Worm (Caenorhabditis elegans): ENCODE data around the gene nhr-222.

nhr-222 gene

DNA sequence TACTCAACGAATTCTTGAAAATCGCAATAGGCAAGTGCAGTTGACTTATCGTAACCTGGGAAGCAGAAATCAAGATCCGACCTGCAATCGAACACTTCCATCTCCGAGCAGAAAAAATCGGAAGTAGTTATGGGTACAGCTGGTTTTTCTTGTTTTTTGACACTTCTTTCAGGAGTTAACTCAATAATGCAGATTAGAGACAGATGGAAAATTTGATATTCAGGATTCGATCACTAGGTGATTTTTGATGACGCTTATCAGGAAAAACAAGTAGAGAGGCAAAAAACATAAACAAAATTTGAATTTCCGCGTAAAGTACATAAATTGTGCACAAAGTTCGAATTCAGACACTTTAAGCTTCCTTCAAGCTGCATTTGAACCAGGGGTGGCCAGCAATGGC lies 5.6 kb upstream of the nhr-222 start, which contains the start of gene srw-130:
TSS of gene srw-130 (minus strand) at position 101 of the 400 bp plus-strand sequence.
- no peak for TF ChIP-seq ceh-8 (GFP tag; optimal IDR thresholded peaks at IDR 0.05)
- TF ChIP-seq tlp-1 (tag; optimal IDR thresholded peaks at IDR 0.05), result no peak
- no peak for TF ChIP-seq nhr-76 (tag; optimal IDR thresholded peaks at IDR 0.05)
- TF ChIP-seq mab-9 (GFP tag; IDR thresholded peaks at IDR 0.05), result no peak
- no peak for TF ChIP-seq skn-1 (tag; optimal IDR thresholded peaks at IDR 0.05)
- no peak for TF ChIP-seq nhr-28 (tag; optimal IDR thresholded peaks at IDR 0.05)
- no peak for TF ChIP-seq ztf-4 (tag; optimal IDR thresholded peaks at IDR 0.05)
- TF ChIP-seq pax-3 (tag; optimal IDR thresholded peaks at IDR 0.05), result no peak
- no peak for TF ChIP-seq egl-13 (tag; optimal IDR thresholded peaks at IDR 0.05)
- no peak for TF ChIP-seq mep-1 (tag; optimal IDR thresholded peaks at IDR 0.05)
- no peak for TF ChIP-seq nhr-77 (tag; optimal IDR thresholded peaks at IDR 0.05)
- no peak for TF ChIP-seq ama-1 (optimal IDR thresholded peaks at IDR 0.05)
- no peak for TF ChIP-seq nhr-47 (tag; optimal IDR thresholded peaks at IDR 0.05)
- no peak for TF ChIP-seq C16A3.4 (tag; optimal IDR thresholded peaks at IDR 0.05)
- TF ChIP-seq nhr-237 (tag; optimal IDR thresholded peaks at IDR 0.05), result no peak

DNA sequence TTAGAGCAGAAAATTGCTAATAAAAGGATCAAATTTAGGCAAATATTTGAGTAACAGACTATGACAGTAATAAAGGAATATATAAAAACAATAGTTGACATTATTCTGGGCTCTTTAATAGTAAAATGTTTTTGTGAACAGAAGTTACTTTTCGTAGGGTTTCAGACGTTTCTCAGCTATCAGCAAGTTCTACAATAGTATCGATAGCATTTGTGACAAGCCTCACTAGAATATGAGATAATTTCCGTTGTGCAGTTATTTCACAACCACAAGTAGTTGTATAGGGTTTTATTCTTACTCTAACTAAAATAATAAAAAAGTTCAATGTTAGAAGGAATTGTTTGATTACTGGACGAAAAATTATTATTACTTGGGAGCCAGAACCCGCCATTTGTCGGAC lies 3.3 kb upstream of the nhr-222 start, which contains the start of gene srbc-68:
TSS of gene srbc-68 (minus strand) at position 101 of the 400 bp plus-strand sequence.
- TF ChIP-seq zip-4 (GFP tag; optimal IDR thresholded peaks at IDR 0.05) (no peak), nhr-76 (tag; optimal IDR thresholded peaks at IDR 0.05) (no peak), hlh-4 (tag; optimal IDR thresholded peaks at IDR 0.05) (no peak), vab-15 (tag; optimal IDR thresholded peaks at IDR 0.05) (no peak), fkh-10 (GFP tag; optimal IDR thresholded peaks at IDR 0.05) (no peak), egl-13 (tag; optimal IDR thresholded peaks at IDR 0.05) (no peak), isw-1 (GFP tag; IDR thresholded peaks at IDR 0.05) (no peak), pqm-1 (tag; optimal IDR thresholded peaks at IDR 0.05) (no peak)

DNA sequence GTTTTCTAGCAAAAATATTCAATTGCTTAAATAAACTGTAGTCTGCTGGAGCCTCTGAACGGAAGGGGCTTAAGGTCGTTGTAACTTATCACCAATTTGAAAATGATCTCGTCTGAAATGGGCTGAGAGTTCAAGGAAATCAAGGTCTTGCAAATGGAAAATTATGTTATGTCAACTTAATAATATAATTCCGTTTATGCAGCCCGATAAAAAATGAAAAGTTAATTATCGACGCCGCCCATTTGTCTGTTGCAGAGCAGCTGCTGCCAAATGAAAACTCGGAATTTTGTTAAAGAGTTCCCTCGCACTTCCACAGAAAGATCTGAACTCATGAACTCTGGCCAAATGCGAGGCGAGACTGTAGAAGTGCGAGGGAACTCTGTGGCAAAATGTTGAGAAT lies 2.1 kb downstream of the nhr-222 start, which contains the start of gene srbc-67:
TSS of gene srbc-67 (minus strand) at position 101 of the 400 bp plus-strand sequence.
- TF ChIP-seq dsc-1 (tag; optimal IDR thresholded peaks at IDR 0.05) (no peak), vab-15 (tag; optimal IDR thresholded peaks at IDR 0.05) (no peak), aly-2 (tag; optimal IDR thresholded peaks at IDR 0.05) (no peak), F16B12.6 (tag; optimal IDR thresholded peaks at IDR 0.05) (no peak), ets-5 (GFP tag; IDR thresholded peaks at IDR 0.05) (no peak), skn-1 (tag; optimal IDR thresholded peaks at IDR 0.05) (no peak), nhr-90 (tag; optimal IDR thresholded peaks at IDR 0.05; ENCODE audit: poor library complexity) (no peak), mef-2 (tag; optimal IDR thresholded peaks at IDR 0.05) (no peak), nhr-71 (tag; optimal IDR thresholded peaks at IDR 0.05) (no peak), lin-13 (GFP tag; optimal IDR thresholded peaks at IDR 0.05) (no peak), unc-130 (tag; optimal IDR thresholded peaks at IDR 0.05) (no peak)

DNA sequence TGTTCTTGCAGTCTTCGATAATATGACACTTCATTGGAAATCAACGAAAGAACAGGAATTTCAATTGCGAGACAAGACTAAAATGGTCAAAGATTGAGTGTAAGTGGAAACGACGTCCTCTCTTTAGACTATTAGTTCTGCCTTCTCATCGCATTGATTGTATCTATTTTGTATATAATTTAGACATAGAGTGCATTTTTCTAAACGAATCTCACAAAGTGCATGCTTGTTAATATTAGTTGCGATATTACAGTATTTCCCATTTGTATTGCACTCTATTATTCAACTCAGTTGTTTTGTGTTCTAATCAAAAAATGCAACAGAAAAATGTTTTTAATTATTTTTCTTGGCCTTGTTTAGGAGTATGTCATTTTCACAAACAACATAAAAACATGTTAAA lies 4.9 kb downstream of the nhr-222 start, which contains the start of gene nhr-93:
TSS of gene nhr-93 (minus strand) at position 101 of the 400 bp plus-strand sequence.
- no peak for TF ChIP-seq hpl-2 (GFP tag; optimal IDR thresholded peaks at IDR 0.05)
- no peak for TF ChIP-seq unc-86 (tag; optimal IDR thresholded peaks at IDR 0.05)
- TF ChIP-seq unc-98 (GFP tag; IDR thresholded peaks at IDR 0.05), result no peak
- no peak for TF ChIP-seq fos-1 (tag; optimal IDR thresholded peaks at IDR 0.05)
- TF ChIP-seq fkh-8 (tag; optimal IDR thresholded peaks at IDR 0.05), result no peak
- TF ChIP-seq ama-1 (optimal IDR thresholded peaks at IDR 0.05), result no peak
- TF ChIP-seq ceh-63 (GFP tag; optimal IDR thresholded peaks at IDR 0.05), result no peak
- TF ChIP-seq ceh-90 (tag; optimal IDR thresholded peaks at IDR 0.05), result no peak
- TF ChIP-seq pax-3 (tag; optimal IDR thresholded peaks at IDR 0.05), result no peak
- no peak for TF ChIP-seq nhr-71 (tag; optimal IDR thresholded peaks at IDR 0.05)
- TF ChIP-seq xbp-1 (tag; optimal IDR thresholded peaks at IDR 0.05), result no peak
- TF ChIP-seq ztf-11 (tag; optimal IDR thresholded peaks at IDR 0.05), result no peak
- TF ChIP-seq isw-1 (GFP tag; IDR thresholded peaks at IDR 0.05), result no peak
- no peak for TF ChIP-seq nhr-85 (tag)
- no peak for TF ChIP-seq nhr-77 (tag; optimal IDR thresholded peaks at IDR 0.05)
- no peak for TF ChIP-seq sptf-1 (tag; optimal IDR thresholded peaks at IDR 0.05)
- TF ChIP-seq Y116A8C.19 (tag; optimal IDR thresholded peaks at IDR 0.05; ENCODE audit: borderline replicate concordance), result no peak
- no peak for TF ChIP-seq unc-62 (GFP tag; optimal IDR thresholded peaks at IDR 0.05)
